Worm (Caenorhabditis elegans) whole organism, L2 larva: ENCODE data around the gene F48D6.4.
A peak's percentile ranks its signal among the peaks of the same experiment; 100 is the strongest.

Experiments
- C34F6.9 ChIP-seq: fragments of 150-350 bp; optimal IDR thresholded peaks from 2 replicates; lab custom pipeline; 2014; ENCODE audit warnings: missing biosample characterization, missing genetic modification characterization
- F13H6.1 ChIP-seq: sonication (generic microtip); optimal IDR thresholded peaks from 2 replicates; lab custom pipeline; 2016; ENCODE audit warnings: missing genetic modification characterization, missing compliant biosample characterization
- R02D3.7 ChIP-seq: fragments of 150-350 bp; optimal IDR thresholded peaks from 2 replicates; lab custom pipeline; 2014; ENCODE audit warnings: missing biosample characterization, missing genetic modification characterization
- Y55F3AM.14 ChIP-seq: fragments of 200-800 bp; sonication (Bioruptor generic); optimal IDR thresholded peaks from 2 replicates; lab custom pipeline; 2018; ENCODE audit warnings: mild to moderate bottlenecking, missing genetic modification characterization, missing compliant biosample characterization
- ZK546.5 ChIP-seq: sonication (generic microtip); optimal IDR thresholded peaks from 2 replicates; lab custom pipeline; 2017; ENCODE audit warnings: missing biosample characterization, missing genetic modification characterization
- aly-2 ChIP-seq: fragments of 150-350 bp; optimal IDR thresholded peaks from 2 replicates; lab custom pipeline; 2014; ENCODE audit warnings: missing biosample characterization, missing genetic modification characterization
- ceh-16 ChIP-seq: fragments of 150-350 bp; optimal IDR thresholded peaks from 2 replicates; lab custom pipeline; 2014; ENCODE audit warnings: missing biosample characterization, missing genetic modification characterization
- crh-2 ChIP-seq: sonication (generic microtip); optimal IDR thresholded peaks from 2 replicates; lab custom pipeline; 2017; ENCODE audit warnings: missing biosample characterization, missing genetic modification characterization
- dmd-4 ChIP-seq: sonication (generic microtip); optimal IDR thresholded peaks from 2 replicates; lab custom pipeline; 2017; ENCODE audit warnings: missing biosample characterization, missing genetic modification characterization
- egl-27 ChIP-seq: sonication (generic microtip); optimal IDR thresholded peaks from 3 replicates; lab custom pipeline; 2017; ENCODE audit warnings: missing biosample characterization, missing genetic modification reagents, missing genetic modification characterization
- elt-1 ChIP-seq: fragments of 150-350 bp; optimal IDR thresholded peaks from 2 replicates; lab custom pipeline; 2014; ENCODE audit warnings: missing biosample characterization, missing genetic modification characterization
- elt-3 ChIP-seq: sonication (generic microtip); optimal IDR thresholded peaks from 2 replicates; lab custom pipeline; 2017; ENCODE audit warnings: missing biosample characterization, missing genetic modification characterization
- fos-1 ChIP-seq: fragments of 150-350 bp; optimal IDR thresholded peaks from 2 replicates; lab custom pipeline; 2014; ENCODE audit warnings: missing biosample characterization, missing genetic modification characterization
- gmeb-1 ChIP-seq: fragments of 150-350 bp; optimal IDR thresholded peaks from 2 replicates; lab custom pipeline; 2014; ENCODE audit warnings: missing biosample characterization, missing genetic modification characterization
- lin-13 ChIP-seq: fragments of 150-350 bp; optimal IDR thresholded peaks from 2 replicates; lab custom pipeline; 2014; ENCODE audit warnings: missing biosample characterization, missing genetic modification reagents, missing genetic modification characterization
- lin-39 ChIP-seq: fragments of 150-350 bp; optimal IDR thresholded peaks from 2 replicates; lab custom pipeline; 2014; ENCODE audit warnings: missing biosample characterization, missing genetic modification reagents, missing genetic modification characterization
- lsy-2 ChIP-seq, 2 experiments: fragments of 150-350 bp in 1 of 2; sonication (generic microtip) in 1 of 2; optimal IDR thresholded peaks; 2 replicates each; lab custom pipeline; 2014 to 2017; ENCODE audit warnings: missing biosample characterization in 2 of 2, missing genetic modification characterization in 2 of 2
- mab-5 ChIP-seq: fragments of 150-350 bp; optimal IDR thresholded peaks from 2 replicates; lab custom pipeline; 2014; ENCODE audit warnings: missing biosample characterization, missing genetic modification characterization
- mbf-1 ChIP-seq: sonication (generic microtip); optimal IDR thresholded peaks from 2 replicates; lab custom pipeline; 2017; ENCODE audit warnings: missing biosample characterization, missing genetic modification characterization
- mdl-1 ChIP-seq, 2 experiments: fragments of 150-350 bp in 1 of 2; sonication (generic microtip) in 1 of 2; optimal IDR thresholded peaks; 2 replicates each; lab custom pipeline; 2017; ENCODE audit warnings: missing biosample characterization in 2 of 2, missing genetic modification characterization in 2 of 2
- nhr-10 ChIP-seq: sonication (generic microtip); optimal IDR thresholded peaks from 2 replicates; lab custom pipeline; 2017; ENCODE audit warnings: missing biosample characterization, missing genetic modification characterization
- nhr-12 ChIP-seq: fragments of 150-350 bp; optimal IDR thresholded peaks from 2 replicates; lab custom pipeline; 2014; ENCODE audit warnings: missing biosample characterization, missing genetic modification characterization
- nhr-129 ChIP-seq: fragments of 150-350 bp; optimal IDR thresholded peaks from 2 replicates; lab custom pipeline; 2014; ENCODE audit warnings: missing biosample characterization, missing genetic modification characterization
- nhr-21 ChIP-seq: fragments of 150-350 bp; optimal IDR thresholded peaks from 2 replicates; lab custom pipeline; 2014; ENCODE audit warnings: missing biosample characterization, missing genetic modification characterization
- nhr-23 ChIP-seq: fragments of 150-350 bp; optimal IDR thresholded peaks from 2 replicates; lab custom pipeline; 2014; ENCODE audit warnings: missing biosample characterization, missing genetic modification reagents, missing genetic modification characterization
- nhr-25 ChIP-seq: fragments of 150-350 bp; sonication (generic microtip); optimal IDR thresholded peaks from 3 replicates; lab custom pipeline; 2014; ENCODE audit warnings: missing biosample characterization, missing genetic modification characterization
- nhr-6 ChIP-seq: fragments of 150-350 bp; optimal IDR thresholded peaks from 2 replicates; lab custom pipeline; 2014; ENCODE audit warnings: missing biosample characterization, missing genetic modification characterization
- nhr-77 ChIP-seq: fragments of 150-350 bp; optimal IDR thresholded peaks from 2 replicates; lab custom pipeline; 2014; ENCODE audit warnings: missing biosample characterization, missing genetic modification characterization
- sem-4 ChIP-seq: fragments of 150-350 bp; optimal IDR thresholded peaks from 2 replicates; lab custom pipeline; 2014; ENCODE audit warnings: missing biosample characterization, missing genetic modification reagents, missing genetic modification characterization
- sma-3 ChIP-seq: sonication (generic microtip); optimal IDR thresholded peaks from 2 replicates; lab custom pipeline; 2016; ENCODE audit warnings: missing genetic modification reagents, missing genetic modification characterization, missing compliant biosample characterization
- sma-9 ChIP-seq, 2 experiments: fragments of 150-350 bp in 1 of 2; sonication (generic microtip) in 1 of 2; optimal IDR thresholded peaks; 2 replicates each; lab custom pipeline; 2014 to 2016; ENCODE audit warnings: missing genetic modification characterization in 2 of 2, mild to moderate bottlenecking in 1 of 2, missing biosample characterization in 1 of 2, missing compliant biosample characterization in 1 of 2, missing genetic modification reagents in 1 of 2, moderate library complexity in 1 of 2
- snpc-4 ChIP-seq: fragments of 150-350 bp; optimal IDR thresholded peaks from 2 replicates; lab custom pipeline; 2014; ENCODE audit warnings: missing biosample characterization, missing genetic modification characterization
- unc-39 ChIP-seq: fragments of 150-350 bp; optimal IDR thresholded peaks from 2 replicates; lab custom pipeline; 2014; ENCODE audit warnings: missing biosample characterization, missing genetic modification characterization
- unc-55 ChIP-seq: fragments of 150-350 bp; sonication (generic microtip); optimal IDR thresholded peaks from 3 replicates; lab custom pipeline; 2014; ENCODE audit warnings: missing biosample characterization, missing genetic modification reagents, missing genetic modification characterization
- unc-62 ChIP-seq: fragments of 150-350 bp; optimal IDR thresholded peaks from 2 replicates; lab custom pipeline; 2014; ENCODE audit warnings: missing biosample characterization, missing genetic modification reagents, missing genetic modification characterization
- zag-1 ChIP-seq: fragments of 150-350 bp; optimal IDR thresholded peaks from 2 replicates; lab custom pipeline; 2014; ENCODE audit warnings: missing biosample characterization, missing genetic modification characterization
- ztf-1 ChIP-seq: fragments of 200-800 bp; sonication (Bioruptor generic); conservative IDR thresholded peaks from 2 replicates; pipeline ENCODE4 v1.3.6; 2022; ENCODE audit warnings: missing genetic modification characterization, missing compliant biosample characterization
- ztf-11 ChIP-seq: sonication (generic microtip); optimal IDR thresholded peaks from 2 replicates; lab custom pipeline; 2017; ENCODE audit warnings: missing biosample characterization, missing genetic modification characterization
- ztf-4 ChIP-seq: fragments of 150-350 bp; optimal IDR thresholded peaks from 2 replicates; lab custom pipeline; 2014; ENCODE audit warnings: missing biosample characterization, missing genetic modification characterization

Gene F48D6.4

ce11 chrX:4260297-4260696 lies 13.3 kb upstream of the F48D6.4 start, which contains the start of gene C52B9.4 (continued):
- no peak for TF ChIP-seq nhr-23 (tag; lab: Kevin White, UChicago)

DNA sequence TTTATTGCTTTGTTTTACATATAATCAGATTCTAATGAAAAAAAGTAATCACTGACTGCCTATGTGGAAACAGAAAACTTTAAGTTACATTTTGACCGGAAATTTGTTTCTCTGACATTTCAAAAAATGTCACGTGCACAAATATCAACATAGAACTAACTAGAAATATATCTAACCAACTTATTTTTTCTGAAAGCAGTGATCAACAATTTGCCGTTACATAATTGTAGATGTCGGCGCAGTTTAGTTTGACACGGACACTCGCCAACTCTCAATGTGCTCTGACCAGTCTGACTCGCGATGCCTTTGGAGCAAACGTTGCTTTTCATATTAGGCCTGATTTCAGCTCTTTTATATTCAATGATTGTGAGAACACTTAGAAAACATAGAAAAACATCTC lies 9.7 kb upstream of the F48D6.4 start, which contains the start of gene srv-6:
srv-6 (plus strand) TSS at position 301 of the 400 bp plus-strand sequence.
- TF ChIP-seq sem-4 (tag; lab: Kevin White, UChicago), result no peak

ce11 chrX:4255366-4255765 lies 8.4 kb upstream of the F48D6.4 start:
- no peak for TF ChIP-seq unc-62 (GFP tag; lab: Kevin White, UChicago)
- TF ChIP-seq elt-3 (tag; lab: Kevin White, UChicago), result no peak
- TF ChIP-seq ztf-4 (tag; lab: Kevin White, UChicago), result no peak
- TF ChIP-seq ceh-16, result no peak
- no peak for TF ChIP-seq nhr-12 (tag; lab: Kevin White, UChicago)
- no peak for TF ChIP-seq aly-2 (tag; lab: Kevin White, UChicago)
- TF ChIP-seq nhr-25 (tag; lab: Kevin White, UChicago), result no peak
- TF ChIP-seq crh-2, result no peak
- TF ChIP-seq C34F6.9 (tag; lab: Kevin White, UChicago), result no peak
- TF ChIP-seq ztf-1, result no peak
- no peak for TF ChIP-seq gmeb-1 (tag; lab: Kevin White, UChicago)
- no peak for TF ChIP-seq unc-39 (tag; lab: Kevin White, UChicago)
- TF ChIP-seq sma-3, result no peak
- TF ChIP-seq Y55F3AM.14 (GFP tag; lab: Kevin White, UChicago), result no peak
- TF ChIP-seq sma-9 (GFP tag; optimal IDR thresholded peaks at IDR 0.05; lab: Kevin White, UChicago), result no peak
- no peak for TF ChIP-seq sma-9 (tag; optimal IDR thresholded peaks at IDR 0.05; lab: Kevin White, UChicago)
- TF ChIP-seq zag-1 (tag; lab: Kevin White, UChicago), result no peak
- no peak for TF ChIP-seq nhr-6 (tag; lab: Kevin White, UChicago)
- no peak for TF ChIP-seq ztf-11 (tag; lab: Kevin White, UChicago)
- TF ChIP-seq nhr-23 (tag; lab: Kevin White, UChicago), result no peak
- TF ChIP-seq nhr-77, result no peak

- peak; percentile 22 for TF ChIP-seq C34F6.9 (tag; lab: Kevin White, UChicago)
- peak; percentile 27 for TF ChIP-seq fos-1 (tag; lab: Kevin White, UChicago)
- peak; percentile 50 for TF ChIP-seq nhr-129 (tag; lab: Kevin White, UChicago)
- peak; percentile 54 for TF ChIP-seq crh-2
- no peak for TF ChIP-seq lin-13 (GFP tag; lab: Kevin White, UChicago)
- TF ChIP-seq nhr-21 (tag; lab: Kevin White, UChicago), result no peak
- TF ChIP-seq nhr-25 (tag; lab: Kevin White, UChicago), result no peak
- no peak for TF ChIP-seq elt-1
- TF ChIP-seq egl-27 (tag; lab: Kevin White, UChicago), result no peak
- TF ChIP-seq mdl-1 (tag; optimal IDR thresholded peaks at IDR 0.05; lab: Kevin White, UChicago), result no peak
- TF ChIP-seq snpc-4 (tag; lab: Kevin White, UChicago), result no peak
- TF ChIP-seq ztf-4 (tag; lab: Kevin White, UChicago), result no peak
- TF ChIP-seq ztf-11 (tag; lab: Kevin White, UChicago), result no peak
- TF ChIP-seq nhr-10 (tag; lab: Kevin White, UChicago), result no peak
- TF ChIP-seq F13H6.1 (tag; lab: Kevin White, UChicago), result no peak
- no peak for TF ChIP-seq lin-39
- TF ChIP-seq nhr-12 (tag; lab: Kevin White, UChicago), result no peak
- TF ChIP-seq lsy-2 (tag; optimal IDR thresholded peaks at IDR 0.05; lab: Kevin White, UChicago), result peak in 1 of 2 experiments; percentile 50
- no peak for TF ChIP-seq R02D3.7 (tag; lab: Kevin White, UChicago)
- no peak for TF ChIP-seq nhr-6 (tag; lab: Kevin White, UChicago)
- peak; percentile 7 for TF ChIP-seq unc-55 (GFP tag; lab: Kevin White, UChicago)
- no peak for TF ChIP-seq sma-3
- TF ChIP-seq Y55F3AM.14 (GFP tag; lab: Kevin White, UChicago), result no peak
- no peak for TF ChIP-seq elt-3 (tag; lab: Kevin White, UChicago)
- no peak for TF ChIP-seq ZK546.5
- no peak for TF ChIP-seq sem-4 (tag; lab: Kevin White, UChicago)
- no peak for TF ChIP-seq mbf-1
- TF ChIP-seq dmd-4, result no peak
- TF ChIP-seq aly-2 (tag; lab: Kevin White, UChicago), result no peak
- no peak for TF ChIP-seq nhr-77
- TF ChIP-seq gmeb-1 (tag; lab: Kevin White, UChicago), result no peak
- TF ChIP-seq mab-5, result no peak
Measured at ce11 chrX:4254782-4255181, 7.8 kb upstream of the F48D6.4 start, which contains the start of gene taf-11.1. Gene taf-11.1, plus strand, starts transcription at chrX:4255170.
